Worm (Caenorhabditis elegans) whole organism, L1 larva: Measurements from ENCODE around the gene R144.11.
A peak's percentile ranks its signal among the peaks of the same experiment; 100 is the strongest.

Experiments
- C16A3.4 ChIP-seq: fragments of 150-350 bp; optimal IDR thresholded peaks from 2 replicates; lab custom pipeline; 2014; ENCODE audit warnings: missing biosample characterization, missing genetic modification characterization
- F16B12.6 ChIP-seq: fragments of 150-350 bp; optimal IDR thresholded peaks from 2 replicates; lab custom pipeline; 2014; ENCODE audit warnings: missing biosample characterization, missing genetic modification characterization
- blmp-1 ChIP-seq: fragments of 150-350 bp; optimal IDR thresholded peaks from 2 replicates; lab custom pipeline; 2014; ENCODE audit warnings: missing biosample characterization, missing genetic modification characterization
- ceh-8 ChIP-seq: fragments of 200-800 bp; sonication (Bioruptor generic); optimal IDR thresholded peaks from 2 replicates; lab custom pipeline; 2018; ENCODE audit warnings: mild to moderate bottlenecking, missing genetic modification characterization, moderate library complexity, missing compliant biosample characterization
- ceh-82 ChIP-seq, 3 experiments: fragments of 150-350 bp in 1 of 3; sonication (generic microtip) in 2 of 3; optimal IDR thresholded peaks; 2 replicates each; lab custom pipeline; 2014 to 2017; ENCODE audit warnings: missing biosample characterization in 3 of 3, missing genetic modification characterization in 3 of 3
- ceh-88 ChIP-seq: fragments of 200-800 bp; sonication (Bioruptor generic); IDR thresholded peaks from 2 replicates; pipeline ENCODE4 v1.3.6; 2022; ENCODE audit warnings: missing genetic modification characterization, missing compliant biosample characterization
- ces-1 ChIP-seq: fragments of 150-350 bp; optimal IDR thresholded peaks from 2 replicates; lab custom pipeline; 2014; ENCODE audit warnings: missing biosample characterization, missing genetic modification reagents, missing genetic modification characterization
- dsc-1 ChIP-seq: sonication (generic microtip); optimal IDR thresholded peaks from 2 replicates; lab custom pipeline; 2016; ENCODE audit warnings: mild to moderate bottlenecking, missing genetic modification characterization, missing compliant biosample characterization
- efl-1 ChIP-seq, 4 experiments: fragments of 150-350 bp; optimal IDR thresholded peaks in 3 of 4; peaks in 1 of 4; 1 replicate in 1 of 4; 2 replicates in 3 of 4; lab custom pipeline; 2014; ENCODE audit warnings: missing biosample characterization in 2 of 4, missing genetic modification characterization in 2 of 4, missing genetic modification reagents in 2 of 4
- efl-3 ChIP-seq: fragments of 200-800 bp; sonication (Bioruptor generic); optimal IDR thresholded peaks from 2 replicates; lab custom pipeline; 2018; ENCODE audit warnings: mild to moderate bottlenecking, missing genetic modification characterization, missing compliant biosample characterization
- egl-27 ChIP-seq, 2 experiments: fragments of 150-350 bp in 1 of 2; sonication (generic microtip); optimal IDR thresholded peaks; 3 replicates each; lab custom pipeline; 2017 to 2018; ENCODE audit warnings: missing biosample characterization in 2 of 2, missing genetic modification characterization in 2 of 2, missing genetic modification reagents in 2 of 2
- ets-5 ChIP-seq: fragments of 200-800 bp; sonication (Bioruptor generic); IDR thresholded peaks from 2 replicates; pipeline ENCODE4 v1.3.6; 2022; ENCODE audit warnings: missing genetic modification characterization, missing compliant biosample characterization
- fkh-4 ChIP-seq: sonication (generic microtip); optimal IDR thresholded peaks from 2 replicates; lab custom pipeline; 2016; ENCODE audit warnings: missing compliant biosample characterization, missing genetic modification characterization, borderline replicate concordance
- fos-1 ChIP-seq: fragments of 150-350 bp; optimal IDR thresholded peaks from 2 replicates; lab custom pipeline; 2014; ENCODE audit warnings: missing biosample characterization, missing genetic modification characterization
- hlh-4 ChIP-seq: sonication (generic microtip); optimal IDR thresholded peaks from 2 replicates; lab custom pipeline; 2016; ENCODE audit warnings: mild to moderate bottlenecking, missing genetic modification characterization, missing compliant biosample characterization
- hpl-2 ChIP-seq: fragments of 150-350 bp; optimal IDR thresholded peaks from 2 replicates; lab custom pipeline; 2014; ENCODE audit warnings: missing biosample characterization, missing genetic modification reagents, missing genetic modification characterization
- irx-1 ChIP-seq: sonication (generic microtip); optimal IDR thresholded peaks from 2 replicates; lab custom pipeline; 2016; ENCODE audit warnings: missing genetic modification characterization, missing compliant biosample characterization
- jun-1 ChIP-seq: fragments of 150-350 bp; optimal IDR thresholded peaks from 2 replicates; lab custom pipeline; 2014; ENCODE audit warnings: missing biosample characterization, missing genetic modification reagents, missing genetic modification characterization
- lin-13 ChIP-seq: fragments of 150-350 bp; optimal IDR thresholded peaks from 2 replicates; lab custom pipeline; 2014; ENCODE audit warnings: missing biosample characterization, missing genetic modification reagents, missing genetic modification characterization
- lin-14 ChIP-seq: fragments of 200-800 bp; sonication (Bioruptor generic); optimal IDR thresholded peaks from 2 replicates; lab custom pipeline; 2018; ENCODE audit warnings: mild to moderate bottlenecking, missing genetic modification characterization, moderate library complexity, missing compliant biosample characterization
- lin-35 ChIP-seq, 2 experiments: fragments of 150-350 bp; optimal IDR thresholded peaks; 2 replicates each; lab custom pipeline; 2014; ENCODE audit warnings: missing biosample characterization in 2 of 2, missing genetic modification characterization in 2 of 2, missing genetic modification reagents in 2 of 2
- lsy-2 ChIP-seq, 2 experiments: fragments of 150-350 bp; optimal IDR thresholded peaks; 2 replicates each; lab custom pipeline; 2014; ENCODE audit warnings: missing biosample characterization in 2 of 2, missing genetic modification characterization in 2 of 2
- mef-2 ChIP-seq: fragments of 150-350 bp; optimal IDR thresholded peaks from 2 replicates; lab custom pipeline; 2014; ENCODE audit warnings: missing biosample characterization, missing genetic modification characterization
- mep-1 ChIP-seq: fragments of 150-350 bp; optimal IDR thresholded peaks from 2 replicates; lab custom pipeline; 2014; ENCODE audit warnings: missing biosample characterization, missing genetic modification characterization
- nhr-12 ChIP-seq: sonication (generic microtip); optimal IDR thresholded peaks from 2 replicates; lab custom pipeline; 2017; ENCODE audit warnings: missing biosample characterization, missing genetic modification characterization
- nhr-19 ChIP-seq: fragments of 200-800 bp; sonication (Bioruptor generic); conservative IDR thresholded peaks from 2 replicates; pipeline ENCODE4 v1.3.6; 2022; ENCODE audit warnings: missing genetic modification characterization, missing compliant biosample characterization
- nhr-237 ChIP-seq: fragments of 150-350 bp; optimal IDR thresholded peaks from 2 replicates; lab custom pipeline; 2014; ENCODE audit warnings: missing biosample characterization, missing genetic modification characterization
- nhr-71 ChIP-seq: sonication (generic microtip); optimal IDR thresholded peaks from 2 replicates; lab custom pipeline; 2016; ENCODE audit warnings: mild to moderate bottlenecking, missing genetic modification characterization, moderate library complexity, missing compliant biosample characterization
- nhr-76 ChIP-seq: sonication (generic microtip); optimal IDR thresholded peaks from 2 replicates; lab custom pipeline; 2017; ENCODE audit warnings: missing biosample characterization, missing genetic modification characterization
- nhr-77 ChIP-seq: fragments of 150-350 bp; optimal IDR thresholded peaks from 2 replicates; lab custom pipeline; 2014; ENCODE audit warnings: missing biosample characterization, missing genetic modification characterization
- nhr-84 ChIP-seq: sonication (generic microtip); optimal IDR thresholded peaks from 2 replicates; lab custom pipeline; 2017; ENCODE audit warnings: missing biosample characterization, missing genetic modification characterization
- nhr-90 ChIP-seq: sonication (generic microtip); optimal IDR thresholded peaks from 2 replicates; lab custom pipeline; 2016; ENCODE audit warnings: mild to moderate bottlenecking, missing genetic modification characterization, missing compliant biosample characterization; ENCODE audit not compliant: poor library complexity
- pag-3 ChIP-seq: sonication (generic microtip); optimal IDR thresholded peaks from 2 replicates; lab custom pipeline; 2017; ENCODE audit warnings: missing genetic modification characterization, mild to moderate bottlenecking, missing compliant biosample characterization, antibody characterized with exemption, borderline replicate concordance; ENCODE audit not compliant: insufficient read depth
- pax-3 ChIP-seq: fragments of 200-800 bp; sonication (Bioruptor generic); optimal IDR thresholded peaks from 2 replicates; lab custom pipeline; 2018; ENCODE audit warnings: mild to moderate bottlenecking, missing genetic modification characterization, moderate library complexity, missing compliant biosample characterization
- pqm-1 ChIP-seq: sonication (generic microtip); optimal IDR thresholded peaks from 3 replicates; lab custom pipeline; 2017; ENCODE audit warnings: missing biosample characterization, missing genetic modification characterization
- rnt-1 ChIP-seq: sonication (generic microtip); optimal IDR thresholded peaks from 2 replicates; lab custom pipeline; 2016; ENCODE audit warnings: mild to moderate bottlenecking, missing genetic modification characterization, moderate library complexity, missing compliant biosample characterization
- skn-1 ChIP-seq: fragments of 150-350 bp; optimal IDR thresholded peaks from 2 replicates; lab custom pipeline; 2014; ENCODE audit warnings: missing biosample characterization, missing genetic modification characterization
- snu-23 ChIP-seq: sonication (generic microtip); optimal IDR thresholded peaks from 2 replicates; lab custom pipeline; 2016; ENCODE audit warnings: missing genetic modification characterization, missing compliant biosample characterization
- sox-4 ChIP-seq: sonication (generic microtip); optimal IDR thresholded peaks from 2 replicates; lab custom pipeline; 2016; ENCODE audit warnings: missing genetic modification characterization, missing compliant biosample characterization
- sptf-1 ChIP-seq: fragments of 150-350 bp; optimal IDR thresholded peaks from 2 replicates; lab custom pipeline; 2014; ENCODE audit warnings: missing biosample characterization, missing genetic modification characterization
- sup-37 ChIP-seq: fragments of 200-800 bp; sonication (Bioruptor generic); optimal IDR thresholded peaks from 2 replicates; lab custom pipeline; 2018; ENCODE audit warnings: mild to moderate bottlenecking, missing genetic modification characterization, missing compliant biosample characterization
- swsn-7 ChIP-seq: sonication (generic microtip); optimal IDR thresholded peaks from 2 replicates; lab custom pipeline; 2016; ENCODE audit warnings: missing genetic modification characterization, missing compliant biosample characterization
- tbx-2 ChIP-seq: sonication (generic microtip); optimal IDR thresholded peaks from 2 replicates; lab custom pipeline; 2016; ENCODE audit warnings: missing genetic modification characterization, missing compliant biosample characterization
- unc-30 ChIP-seq: sonication (generic microtip); optimal IDR thresholded peaks from 2 replicates; lab custom pipeline; 2017; ENCODE audit warnings: missing biosample characterization, missing genetic modification characterization
- unc-62 ChIP-seq: fragments of 150-350 bp; optimal IDR thresholded peaks from 2 replicates; lab custom pipeline; 2014; ENCODE audit warnings: missing biosample characterization, missing genetic modification reagents, missing genetic modification characterization
- unc-98 ChIP-seq: fragments of 200-800 bp; sonication (Bioruptor generic); IDR thresholded peaks from 2 replicates; pipeline ENCODE4 v1.3.6; 2022; ENCODE audit warnings: missing genetic modification characterization, missing compliant biosample characterization
- vab-15 ChIP-seq: sonication (generic microtip); optimal IDR thresholded peaks from 2 replicates; lab custom pipeline; 2017; ENCODE audit warnings: missing genotype, mild to moderate bottlenecking, missing genetic modification characterization, missing compliant biosample characterization
- xbp-1 ChIP-seq: sonication (generic microtip); optimal IDR thresholded peaks from 2 replicates; lab custom pipeline; 2016; ENCODE audit warnings: missing genetic modification characterization, missing compliant biosample characterization

Gene R144.11

ce11 chrIII:4962886-4963285, 45.7 kb downstream of the R144.11 start, which contains the start of gene C27F2.9 (continued):
- peak; percentile 94 for TF ChIP-seq dsc-1 (tag; lab: Kevin White, UChicago)
- TF ChIP-seq pag-3: peak; percentile 67
- TF ChIP-seq skn-1 (tag; lab: Kevin White, UChicago): peak; percentile 91
- TF ChIP-seq xbp-1 (tag; lab: Kevin White, UChicago): peak; percentile 93
- peak; percentile 84 for TF ChIP-seq nhr-237
- TF ChIP-seq ceh-82 (tag; optimal IDR thresholded peaks at IDR 0.05; lab: Kevin White, UChicago): peak; percentile 89 to 94 (median 93)
- peak; percentile 72 for TF ChIP-seq nhr-77 (tag; lab: Kevin White, UChicago)
- TF ChIP-seq lin-14 (GFP tag; lab: Kevin White, UChicago): peak; percentile 88
- TF ChIP-seq nhr-90: peak; percentile 94
- TF ChIP-seq unc-98 (GFP tag; lab: Robert Waterston, UW): no peak
- peak; percentile 5 for TF ChIP-seq mef-2
- TF ChIP-seq lsy-2 (tag; optimal IDR thresholded peaks at IDR 0.05; lab: Kevin White, UChicago): peak; percentile 94
- peak; percentile 21 for TF ChIP-seq nhr-12 (tag; lab: Kevin White, UChicago)
- peak; percentile 92 for TF ChIP-seq C16A3.4 (tag; lab: Kevin White, UChicago)
- no peak for TF ChIP-seq ces-1 (GFP tag; lab: Kevin White, UChicago)
- TF ChIP-seq unc-30: no peak
- peak; percentile 95 for TF ChIP-seq mep-1 (tag; lab: Kevin White, UChicago)
- TF ChIP-seq nhr-76 (tag; lab: Kevin White, UChicago): no peak
- no peak for TF ChIP-seq egl-27 (tag; optimal IDR thresholded peaks at IDR 0.05; lab: Kevin White, UChicago)
- no peak for TF ChIP-seq sptf-1 (tag; lab: Kevin White, UChicago)
- peak; percentile 81 for TF ChIP-seq sup-37 (GFP tag; lab: Kevin White, UChicago)
- peak; percentile 91 for TF ChIP-seq nhr-19
- TF ChIP-seq swsn-7: peak; percentile 94
- TF ChIP-seq lin-13 (GFP tag; lab: Kevin White, UChicago): peak; percentile 71
- peak; percentile 95 for TF ChIP-seq nhr-71 (tag; lab: Kevin White, UChicago)
- no peak for TF ChIP-seq hlh-4 (tag; lab: Kevin White, UChicago)
- TF ChIP-seq blmp-1: peak; percentile 71
- no peak for TF ChIP-seq hpl-2
- no peak for TF ChIP-seq unc-62 (GFP tag; lab: Kevin White, UChicago)
- TF ChIP-seq efl-1 (optimal IDR thresholded peaks at IDR 0.05; lab: Kevin White, UChicago): peak; percentile 98 to 99
- peak; percentile 99 to 100 for TF ChIP-seq efl-1 (GFP tag; optimal IDR thresholded peaks at IDR 0.05 in 1 of 2; lab: Kevin White, UChicago)
- peak; percentile 93 for TF ChIP-seq tbx-2
- TF ChIP-seq ceh-8 (GFP tag; lab: Kevin White, UChicago): peak; percentile 84
- TF ChIP-seq irx-1 (tag; lab: Kevin White, UChicago): peak; percentile 90
- peak; percentile 19 for TF ChIP-seq efl-3 (GFP tag; lab: Kevin White, UChicago)
- TF ChIP-seq F16B12.6 (tag; lab: Kevin White, UChicago): peak; percentile 75
- TF ChIP-seq vab-15 (tag; lab: Kevin White, UChicago): no peak
- TF ChIP-seq snu-23 (GFP tag; lab: Kevin White, UChicago): peak; percentile 94
- TF ChIP-seq ceh-88: peak; percentile 57; the same call in 1 of the 2 replicates
- TF ChIP-seq pqm-1 (tag; lab: Kevin White, UChicago): no peak
- TF ChIP-seq jun-1: peak; percentile 79
- TF ChIP-seq lin-35 (GFP tag; optimal IDR thresholded peaks at IDR 0.05; lab: Kevin White, UChicago): peak; percentile 99 to 100
- no peak for TF ChIP-seq ets-5 (GFP tag; lab: Robert Waterston, UW)
- peak; percentile 96 for TF ChIP-seq rnt-1
- peak; percentile 82 for TF ChIP-seq sox-4 (tag; lab: Kevin White, UChicago)
- peak; percentile 78 for TF ChIP-seq pax-3 (tag; lab: Kevin White, UChicago)
- TF ChIP-seq nhr-84: no peak
- TF ChIP-seq fkh-4 (tag; lab: Kevin White, UChicago): peak; percentile 44
- peak; percentile 80 for TF ChIP-seq fos-1 (tag; lab: Kevin White, UChicago)
